Fruit fly (Drosophila melanogaster) whole organism, prepupa: ENCODE results near the gene CG5989.

Experiments
- CG10631 ChIP-seq: fragments of 200-800 bp; sonication (Bioruptor generic); optimal IDR thresholded peaks from 2 replicates; lab custom pipeline; 2016; ENCODE audit warnings: missing biosample characterization, missing genetic modification characterization
- CG10669 ChIP-seq: fragments of 200-800 bp; sonication (Bioruptor generic); optimal IDR thresholded peaks from 3 replicates; lab custom pipeline; 2018; ENCODE audit warnings: missing biosample characterization, mild to moderate bottlenecking, missing genetic modification characterization, moderate library complexity
- CG11762 ChIP-seq: fragments of 200-800 bp; sonication (Bioruptor generic); optimal IDR thresholded peaks from 3 replicates; lab custom pipeline; 2016; ENCODE audit warnings: missing biosample characterization, missing genetic modification characterization; ENCODE audit not compliant: insufficient read depth
- CG11902 ChIP-seq: fragments of 200-800 bp; sonication (Bioruptor generic); optimal IDR thresholded peaks from 3 replicates; lab custom pipeline; 2016; ENCODE audit warnings: missing biosample characterization, missing genetic modification characterization
- CG15336 ChIP-seq: fragments of 200-800 bp; sonication (Bioruptor generic); IDR thresholded peaks from 2 replicates; pipeline ENCODE4 v1.3.6; 2022; ENCODE audit warnings: missing biosample characterization, missing genetic modification characterization
- CG1621 ChIP-seq: fragments of 200-800 bp; sonication (Bioruptor generic); optimal IDR thresholded peaks from 3 replicates; lab custom pipeline; 2018; ENCODE audit warnings: missing biosample characterization, mild to moderate bottlenecking, missing genetic modification characterization
- CG16779 ChIP-seq: fragments of 200-800 bp; sonication (Bioruptor generic); optimal IDR thresholded peaks from 3 replicates; lab custom pipeline; 2017; ENCODE audit warnings: missing biosample characterization, mild to moderate bottlenecking, missing genetic modification characterization
- CG32006 ChIP-seq: fragments of 200-800 bp; sonication (Bioruptor generic); optimal IDR thresholded peaks from 3 replicates; lab custom pipeline; 2017; ENCODE audit warnings: missing biosample characterization, mild to moderate bottlenecking, missing genetic modification characterization
- CG4318 ChIP-seq: fragments of 200-800 bp; sonication (Bioruptor generic); optimal IDR thresholded peaks from 3 replicates; lab custom pipeline; 2017; ENCODE audit warnings: missing biosample characterization, mild to moderate bottlenecking, missing genetic modification characterization
- CG6792 ChIP-seq: fragments of 200-800 bp; sonication (Bioruptor generic); optimal IDR thresholded peaks from 3 replicates; lab custom pipeline; 2016; ENCODE audit warnings: missing biosample characterization, missing genetic modification characterization
- CG8632 ChIP-seq: fragments of 200-800 bp; sonication (Bioruptor generic); optimal IDR thresholded peaks from 3 replicates; lab custom pipeline; 2016; ENCODE audit warnings: missing biosample characterization, missing genetic modification characterization
- Eip78C ChIP-seq: fragments of 200-800 bp; sonication (Bioruptor generic); peaks from one replicate; lab custom pipeline; 2016; ENCODE audit warnings: missing biosample characterization, missing genetic modification characterization
- Eip93F ChIP-seq: fragments of 200-800 bp; sonication (Bioruptor generic); optimal IDR thresholded peaks from 2 replicates; lab custom pipeline; 2016; ENCODE audit warnings: missing biosample characterization, mild to moderate bottlenecking, missing genetic modification characterization
- Gug ChIP-seq: fragments of 200-800 bp; sonication (Bioruptor generic); IDR thresholded peaks from 2 replicates; pipeline ENCODE4 v1.3.6; 2022; ENCODE audit warnings: missing biosample characterization, missing genetic modification characterization
- Hr38 ChIP-seq: sonication (Bioruptor generic); optimal IDR thresholded peaks from 2 replicates; lab custom pipeline; 2016; ENCODE audit warnings: missing biosample characterization, missing genetic modification characterization
- Hr4 ChIP-seq: fragments of 200-800 bp; sonication (Bioruptor generic); optimal IDR thresholded peaks from 3 replicates; lab custom pipeline; 2016; ENCODE audit warnings: missing biosample characterization, missing genetic modification characterization
- Lpt ChIP-seq: fragments of 200-800 bp; sonication (Bioruptor generic); optimal IDR thresholded peaks from 3 replicates; lab custom pipeline; 2016; ENCODE audit warnings: missing biosample characterization, missing genetic modification characterization
- Met ChIP-seq: fragments of 200-800 bp; sonication (Bioruptor generic); optimal IDR thresholded peaks from 3 replicates; lab custom pipeline; 2016; ENCODE audit warnings: missing biosample characterization, missing genetic modification characterization
- OdsH ChIP-seq: fragments of 200-800 bp; sonication (Bioruptor generic); optimal IDR thresholded peaks from 3 replicates; lab custom pipeline; 2016; ENCODE audit warnings: missing biosample characterization, missing genetic modification characterization
- Sox102F ChIP-seq: fragments of 200-800 bp; sonication (Bioruptor generic); optimal IDR thresholded peaks from 2 replicates; lab custom pipeline; 2016; ENCODE audit warnings: missing biosample characterization, mild to moderate bottlenecking, missing genetic modification characterization
- achi ChIP-seq: fragments of 200-800 bp; sonication (Bioruptor generic); optimal IDR thresholded peaks from 3 replicates; lab custom pipeline; 2016; ENCODE audit warnings: missing biosample characterization, missing genetic modification characterization
- cyc ChIP-seq: fragments of 200-800 bp; sonication (Bioruptor generic); optimal IDR thresholded peaks from 3 replicates; lab custom pipeline; 2016; ENCODE audit warnings: missing biosample characterization, missing genetic modification characterization
- dsx ChIP-seq: fragments of 200-800 bp; optimal IDR thresholded peaks from 3 replicates; lab custom pipeline; 2019; ENCODE audit warnings: missing biosample characterization, mild to moderate bottlenecking, missing genetic modification characterization, moderate library complexity; ENCODE audit not compliant: poor library complexity, severe bottlenecking
- eg ChIP-seq: fragments of 200-800 bp; sonication (Bioruptor generic); IDR thresholded peaks from 3 replicates; pipeline ENCODE4 v1.3.6; 2022; ENCODE audit warnings: missing biosample characterization, missing genetic modification characterization
- esn ChIP-seq: fragments of 200-800 bp; sonication (Bioruptor generic); optimal IDR thresholded peaks from 2 replicates; lab custom pipeline; 2016; ENCODE audit warnings: missing biosample characterization, mild to moderate bottlenecking, missing genetic modification characterization, moderate library complexity
- fd59A ChIP-seq: fragments of 200-800 bp; sonication (Bioruptor generic); optimal IDR thresholded peaks from 2 replicates; lab custom pipeline; 2017; ENCODE audit warnings: missing biosample characterization, mild to moderate bottlenecking, missing genetic modification characterization, missing genetic modification reagents
- fkh ChIP-seq: fragments of 200-800 bp; sonication (Bioruptor generic); optimal IDR thresholded peaks from 3 replicates; lab custom pipeline; 2017; ENCODE audit warnings: missing biosample characterization, mild to moderate bottlenecking, missing genetic modification characterization, moderate library complexity
- net ChIP-seq: fragments of 200-800 bp; sonication (Bioruptor generic); optimal IDR thresholded peaks from 3 replicates; lab custom pipeline; 2016; ENCODE audit warnings: missing biosample characterization, missing genetic modification characterization
- pdm3 ChIP-seq: fragments of 200-800 bp; sonication (Bioruptor generic); optimal IDR thresholded peaks from 3 replicates; lab custom pipeline; 2016; ENCODE audit warnings: missing biosample characterization, missing genetic modification characterization
- salr ChIP-seq, 2 experiments: fragments of 200-800 bp; sonication (Bioruptor generic); optimal IDR thresholded peaks; 3 replicates each; lab custom pipeline; 2016 to 2018; ENCODE audit warnings: missing biosample characterization in 2 of 2, missing genetic modification characterization in 2 of 2, mild to moderate bottlenecking in 1 of 2
- ss ChIP-seq, 2 experiments: fragments of 200-800 bp; sonication (Bioruptor generic); optimal IDR thresholded peaks; 2 replicates in 1 of 2; 3 replicates in 1 of 2; lab custom pipeline; 2017 to 2018; ENCODE audit warnings: mild to moderate bottlenecking in 2 of 2, missing biosample characterization in 2 of 2, missing genetic modification characterization in 2 of 2, moderate library complexity in 1 of 2
- svp ChIP-seq: fragments of 200-800 bp; sonication (Bioruptor generic); peaks from one replicate; lab custom pipeline; 2016; ENCODE audit warnings: missing biosample characterization, missing genetic modification characterization
- topi ChIP-seq: fragments of 200-800 bp; sonication (Bioruptor generic); optimal IDR thresholded peaks from 3 replicates; lab custom pipeline; 2016; ENCODE audit warnings: missing biosample characterization, missing genetic modification characterization
- vri ChIP-seq: fragments of 200-800 bp; sonication (Bioruptor generic); optimal IDR thresholded peaks from 3 replicates; lab custom pipeline; 2016; ENCODE audit warnings: missing biosample characterization, mild to moderate bottlenecking, missing genetic modification characterization

The CG5989 gene

DNA sequence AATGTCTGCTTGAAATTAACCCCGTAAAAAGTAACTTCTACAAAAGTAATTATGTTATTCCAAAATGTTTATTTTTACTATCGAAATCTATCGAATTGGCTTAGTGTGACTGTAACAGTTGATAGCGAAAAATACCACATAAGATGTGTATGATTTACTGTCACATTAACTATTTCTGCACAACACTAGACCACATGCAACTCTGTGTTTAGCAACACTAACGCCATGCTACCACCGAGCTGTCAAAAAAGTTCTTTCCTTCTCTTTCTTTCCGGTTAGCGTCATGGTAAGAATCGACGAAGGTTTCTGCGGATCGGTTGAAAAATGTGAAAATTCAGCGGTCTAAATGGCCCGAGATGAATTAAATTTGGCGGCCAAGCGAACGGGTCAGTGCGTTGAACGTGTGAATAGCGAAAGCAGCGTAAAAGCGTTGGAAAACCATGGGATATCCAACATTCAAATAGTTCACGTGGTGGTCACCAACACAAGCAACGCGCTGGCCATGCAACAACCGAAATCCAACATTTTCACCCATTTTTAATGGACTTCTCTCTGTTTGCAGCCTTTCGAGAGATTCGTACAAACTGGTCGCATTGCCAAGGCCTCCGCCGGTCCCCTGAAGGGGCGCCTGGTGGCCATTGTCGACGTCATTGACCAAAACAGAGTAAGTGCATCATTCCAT lies 3.1 kb downstream of the CG5989 start, which contains the start of the genes Nelf-E and RpL14 (continued):
- peak; percentile 90 for TF ChIP-seq svp
- peak; percentile 88 for TF ChIP-seq net (GFP tag; lab: Kevin White, UChicago)
- TF ChIP-seq OdsH (GFP tag; lab: Kevin White, UChicago) = no peak
- TF ChIP-seq CG32006 (GFP tag; lab: Kevin White, UChicago) = peak; percentile 62
- peak; percentile 78 for TF ChIP-seq CG16779 (tag; lab: Kevin White, UChicago)
- TF ChIP-seq vri (GFP tag; lab: Kevin White, UChicago) = peak; percentile 92
- TF ChIP-seq achi (GFP tag; lab: Kevin White, UChicago) = peak; percentile 100
- no peak for TF ChIP-seq CG4318
- peak; percentile 77 for TF ChIP-seq CG8632
- peak; percentile 79 for TF ChIP-seq CG6792 (GFP tag; lab: Kevin White, UChicago)

DNA sequence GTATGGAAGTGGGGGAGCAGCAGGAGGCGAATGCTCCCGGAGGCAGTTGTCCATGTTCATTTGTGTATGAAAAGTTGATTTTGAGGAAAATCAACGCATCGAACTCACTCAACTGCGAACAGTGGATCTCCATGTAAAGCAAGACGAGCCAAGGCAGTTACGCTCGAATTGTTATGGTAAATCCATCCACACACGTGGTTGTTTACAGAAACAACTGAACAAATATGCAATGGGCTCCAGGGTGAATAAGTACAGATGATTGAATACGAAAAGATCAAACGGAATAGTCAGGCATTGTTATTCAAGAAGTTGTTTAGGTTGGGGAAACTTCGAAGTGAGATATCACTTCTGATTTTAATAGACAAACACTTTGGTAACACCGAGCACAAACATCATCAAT lies 19.9 kb downstream of the CG5989 start:
- no peak for TF ChIP-seq CG10669 (GFP tag; lab: Kevin White, UChicago)
- peak; percentile 75 for TF ChIP-seq fkh (GFP tag; lab: Kevin White, UChicago)

DNA sequence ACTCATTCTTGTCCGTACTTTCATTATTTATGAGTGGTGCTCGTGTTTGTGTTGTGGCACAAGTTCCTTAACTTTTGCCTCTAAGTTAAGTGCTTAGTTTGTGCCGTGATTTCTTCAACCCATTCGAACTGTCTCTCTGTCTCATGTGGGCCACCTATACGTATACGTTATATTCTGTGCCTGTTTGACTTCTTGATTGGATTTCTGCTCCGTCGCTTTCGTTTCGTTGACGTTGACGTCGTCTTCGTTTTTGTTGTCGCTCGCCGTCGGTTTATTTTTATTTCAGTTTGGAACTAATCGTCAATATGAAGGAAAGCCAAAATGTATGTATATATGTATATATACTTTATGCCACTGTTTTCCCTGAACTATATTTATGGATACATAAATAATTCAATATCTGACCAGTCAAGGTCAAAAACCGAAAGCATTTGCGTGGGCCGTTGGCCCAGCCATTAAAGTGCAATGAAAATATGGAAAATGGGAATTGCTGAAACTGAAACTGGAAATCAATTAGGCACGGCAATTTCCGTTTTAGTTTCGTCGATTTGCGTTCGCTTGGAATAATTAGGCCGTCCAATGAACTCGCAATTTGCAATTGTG lies 21.7 kb downstream of the CG5989 start:
- no peak for TF ChIP-seq CG10631
- TF ChIP-seq fd59A (GFP tag; lab: Kevin White, UChicago) = no peak
- TF ChIP-seq CG1621 (tag; lab: Kevin White, UChicago) = no peak
- no peak for TF ChIP-seq CG10669 (GFP tag; lab: Kevin White, UChicago)
- TF ChIP-seq esn (GFP tag; lab: Kevin White, UChicago) = no peak
- no peak for TF ChIP-seq cyc (GFP tag; lab: Kevin White, UChicago)
- no peak for TF ChIP-seq svp
- no peak for TF ChIP-seq Met
- TF ChIP-seq Gug (GFP tag; lab: Robert Waterston, UW) = no peak
- no peak for TF ChIP-seq dsx (GFP tag; lab: Kevin White, UChicago)
- TF ChIP-seq, all 60 proteins: peak for 0

DNA sequence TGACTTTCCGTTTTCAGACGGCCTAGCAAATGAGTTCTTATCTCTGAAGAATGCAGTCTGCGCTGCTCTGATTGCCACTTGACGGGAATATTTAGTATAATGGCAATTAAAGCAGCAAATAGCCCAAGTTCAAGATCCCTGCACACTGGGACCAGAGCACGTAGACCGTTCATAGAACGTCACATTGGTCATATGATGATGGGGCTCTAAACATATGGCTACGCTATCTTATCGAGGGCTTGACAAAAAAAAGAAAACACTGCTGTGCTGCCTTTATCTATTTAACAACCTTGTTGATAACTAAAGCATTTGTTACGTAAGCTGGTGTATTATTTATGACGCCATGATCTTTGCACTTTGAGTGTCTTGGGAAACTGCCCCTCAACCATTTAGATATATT lies 23.2 kb downstream of the CG5989 start:
- TF ChIP-seq fkh (GFP tag; lab: Kevin White, UChicago) (no peak), CG6792 (GFP tag; lab: Kevin White, UChicago) (no peak), svp (peak; percentile 60), eg (GFP tag; lab: Robert Waterston, UW) (no peak), achi (GFP tag; lab: Kevin White, UChicago) (no peak), Sox102F (GFP tag; lab: Kevin White, UChicago) (no peak), ss (GFP tag; optimal IDR thresholded peaks at IDR 0.05; lab: Kevin White, UChicago) (no peak), Hr4 (GFP tag; lab: Kevin White, UChicago) (no peak), CG11902 (no peak), Eip78C (GFP tag; lab: Kevin White, UChicago) (peak; percentile 3), vri (GFP tag; lab: Kevin White, UChicago) (peak; percentile 73), Eip93F (GFP tag; lab: Kevin White, UChicago) (no peak), topi (no peak), OdsH (GFP tag; lab: Kevin White, UChicago) (no peak), Hr38 (no peak), CG11762 (no peak), salr (GFP tag; optimal IDR thresholded peaks at IDR 0.05; lab: Kevin White, UChicago) (no peak), CG15336 (GFP tag; lab: Robert Waterston, UW) (no peak), Lpt (GFP tag; lab: Kevin White, UChicago) (no peak), esn (GFP tag; lab: Kevin White, UChicago) (no peak), pdm3 (GFP tag; lab: Kevin White, UChicago) (no peak)
